Worm (Caenorhabditis elegans): ENCODE measurements around the gene F13E9.16.

Gene F13E9.16

ce11 chrIV:10842705-10843364, 44.4 kb downstream of the F13E9.16 start, which contains the start of gene T11G6.5 (continued):
- TF ChIP-seq pqm-1 (tag; optimal IDR thresholded peaks at IDR 0.05) (no peak), tra-1 (GFP tag; IDR thresholded peaks at IDR 0.05) (no peak), arid-1 (GFP tag; conservative IDR thresholded peaks at IDR 0.05) (no peak), zip-2 (tag; optimal IDR thresholded peaks at IDR 0.05) (no peak), ceh-32 (tag; optimal IDR thresholded peaks at IDR 0.05; ENCODE audit: poor library complexity) (no peak), lin-38 (GFP tag; IDR thresholded peaks at IDR 0.05) (peak; percentile 25; the same call in 1 of the 2 replicates), aly-2 (tag; optimal IDR thresholded peaks at IDR 0.05) (no peak), lsy-2 (tag; optimal IDR thresholded peaks at IDR 0.05) (peak in 1 of 2 experiments; percentile 95), pha-4 (GFP tag; IDR thresholded peaks at IDR 0.05) (no peak), pha-4 (tag; optimal IDR thresholded peaks at IDR 0.05) (no peak), spr-3 (GFP tag; optimal IDR thresholded peaks at IDR 0.05) (no peak), mep-1 (tag; optimal IDR thresholded peaks at IDR 0.05) (peak; percentile 35), dpl-1 (GFP tag; optimal IDR thresholded peaks at IDR 0.05) (peak; percentile 36), daf-16 (GFP tag; optimal IDR thresholded peaks at IDR 0.05) (no peak), daf-16 (tag; optimal IDR thresholded peaks at IDR 0.05) (peak; percentile 7), nhr-48 (tag; optimal IDR thresholded peaks at IDR 0.05) (no peak), daf-12 (tag; optimal IDR thresholded peaks at IDR 0.05) (no peak), gei-8 (GFP tag; optimal IDR thresholded peaks at IDR 0.05) (no peak), unc-62 (GFP tag; optimal IDR thresholded peaks at IDR 0.05 in 1 of 2) (no peak), unc-62 (tag; optimal IDR thresholded peaks at IDR 0.05) (no peak), lin-1 (GFP tag; IDR thresholded peaks at IDR 0.05) (no peak), egl-43 (GFP tag; IDR thresholded peaks at IDR 0.05) (no peak), php-3 (GFP tag; IDR thresholded peaks at IDR 0.05) (no peak), dmd-9 (GFP tag; IDR thresholded peaks at IDR 0.05) (no peak), ztf-11 (tag; optimal IDR thresholded peaks at IDR 0.05) (no peak), mxl-2 (GFP tag; conservative IDR thresholded peaks at IDR 0.05) (no peak), rbr-2 (tag; optimal IDR thresholded peaks at IDR 0.05) (no peak), mdl-1 (tag; optimal IDR thresholded peaks at IDR 0.05) (peak; percentile 24 to 35), zfp-2 (tag; optimal IDR thresholded peaks at IDR 0.05) (no peak), daf-8 (GFP tag; IDR thresholded peaks at IDR 0.05) (no peak), Y5F2A.4 (GFP tag; optimal IDR thresholded peaks at IDR 0.05) (no peak), dve-1 (tag; optimal IDR thresholded peaks at IDR 0.05; ENCODE audit: insufficient read depth) (peak; percentile 26), jun-1 (tag; optimal IDR thresholded peaks at IDR 0.05) (no peak), zfp-3 (GFP tag; conservative IDR thresholded peaks at IDR 0.05) (no peak), egl-27 (tag; optimal IDR thresholded peaks at IDR 0.05) (no peak), fkh-10 (GFP tag; optimal IDR thresholded peaks at IDR 0.05) (no peak), ZK546.5 (tag; optimal IDR thresholded peaks at IDR 0.05) (no peak), nhr-237 (tag; optimal IDR thresholded peaks at IDR 0.05) (no peak), hif-1 (tag; optimal IDR thresholded peaks at IDR 0.05) (no peak), dmd-8 (GFP tag; IDR thresholded peaks at IDR 0.05) (no peak), F49E8.2 (tag; optimal IDR thresholded peaks at IDR 0.05; ENCODE audit: borderline replicate concordance) (no peak), spr-1 (tag; optimal IDR thresholded peaks at IDR 0.05) (no peak), ztf-7 (tag; optimal IDR thresholded peaks at IDR 0.05) (no peak), zag-1 (tag; optimal IDR thresholded peaks at IDR 0.05) (no peak), sdz-12 (GFP tag; optimal IDR thresholded peaks at IDR 0.05) (no peak), daf-19 (GFP tag; conservative IDR thresholded peaks at IDR 0.05) (no peak), lin-29 (GFP tag; IDR thresholded peaks at IDR 0.05) (no peak), Y48G9A.11 (GFP tag; IDR thresholded peaks at IDR 0.05) (no peak), nhr-41 (GFP tag; IDR thresholded peaks at IDR 0.05) (no peak), ceh-82 (tag; optimal IDR thresholded peaks at IDR 0.05) (no peak), T20F7.1 (GFP tag; optimal IDR thresholded peaks at IDR 0.05) (no peak), nhr-11 (tag; optimal IDR thresholded peaks at IDR 0.05) (no peak)
